Worm (Caenorhabditis elegans): ENCODE measurements around the gene srh-180.
A peak's percentile ranks its signal among the peaks of the same experiment; 100 is the strongest.

Gene srh-180

ce11 chrV:16355941-16356340 lies 38.6 kb downstream of the srh-180 start:
- TF ChIP-seq nhr-84 (tag; optimal IDR thresholded peaks at IDR 0.05) = no peak
- no peak for TF ChIP-seq vab-15 (tag; optimal IDR thresholded peaks at IDR 0.05)
- no peak for TF ChIP-seq ceh-63 (GFP tag; optimal IDR thresholded peaks at IDR 0.05)
- TF ChIP-seq ztf-4 (tag; optimal IDR thresholded peaks at IDR 0.05) = peak; percentile 67
- TF ChIP-seq F16B12.6 (tag; optimal IDR thresholded peaks at IDR 0.05) = peak; percentile 33
- TF ChIP-seq C34B4.2 (tag; optimal IDR thresholded peaks at IDR 0.05) = no peak
- peak; percentile 60 for TF ChIP-seq nhr-237 (tag; optimal IDR thresholded peaks at IDR 0.05)
- TF ChIP-seq mep-1 (tag; optimal IDR thresholded peaks at IDR 0.05) = peak; percentile 77
- TF ChIP-seq egl-13 (tag; optimal IDR thresholded peaks at IDR 0.05) = peak; percentile 79
- peak; percentile 97 for TF ChIP-seq nhr-71 (tag; optimal IDR thresholded peaks at IDR 0.05)
- peak; percentile 87 for TF ChIP-seq elt-2 (tag; optimal IDR thresholded peaks at IDR 0.05)
- peak; percentile 47 for TF ChIP-seq sox-4 (tag; optimal IDR thresholded peaks at IDR 0.05)
- no peak for TF ChIP-seq C04F5.9 (tag; optimal IDR thresholded peaks at IDR 0.05)
- TF ChIP-seq pqm-1 (tag; optimal IDR thresholded peaks at IDR 0.05) = no peak
- TF ChIP-seq blmp-1 (tag; optimal IDR thresholded peaks at IDR 0.05) = peak; percentile 84
- peak; percentile 82 to 91 (median 85) for TF ChIP-seq ceh-82 (tag; optimal IDR thresholded peaks at IDR 0.05)
- TF ChIP-seq fos-1 (tag; optimal IDR thresholded peaks at IDR 0.05) = peak; percentile 79
- TF ChIP-seq tbx-2 (tag; optimal IDR thresholded peaks at IDR 0.05) = peak; percentile 90
- peak; percentile 81 for TF ChIP-seq irx-1 (tag; optimal IDR thresholded peaks at IDR 0.05)
- peak; percentile 73 to 87 for TF ChIP-seq lsy-2 (tag; optimal IDR thresholded peaks at IDR 0.05)
- peak; percentile 77 for TF ChIP-seq dsc-1 (tag; optimal IDR thresholded peaks at IDR 0.05)
- TF ChIP-seq skn-1 (tag; optimal IDR thresholded peaks at IDR 0.05) = peak; percentile 89
- peak; percentile 84 for TF ChIP-seq nhr-19 (GFP tag; conservative IDR thresholded peaks at IDR 0.05)
- TF ChIP-seq aha-1 (tag; optimal IDR thresholded peaks at IDR 0.05) = no peak
- TF ChIP-seq efl-1 (optimal IDR thresholded peaks at IDR 0.05) = peak; percentile 84 to 93
- peak; percentile 57 to 96 for TF ChIP-seq efl-1 (GFP tag; optimal IDR thresholded peaks at IDR 0.05 in 1 of 2)
- peak; percentile 83 for TF ChIP-seq jun-1 (tag; optimal IDR thresholded peaks at IDR 0.05)
- TF ChIP-seq isw-1 (GFP tag; IDR thresholded peaks at IDR 0.05) = peak; percentile 76
- TF ChIP-seq ces-1 (GFP tag; optimal IDR thresholded peaks at IDR 0.05) = no peak
- peak; percentile 76 for TF ChIP-seq pax-3 (tag; optimal IDR thresholded peaks at IDR 0.05)
- peak; percentile 72 to 85 for TF ChIP-seq lin-35 (GFP tag; optimal IDR thresholded peaks at IDR 0.05)
- peak; percentile 42 to 83 for TF ChIP-seq egl-27 (tag; optimal IDR thresholded peaks at IDR 0.05)
- TF ChIP-seq nhr-85 (tag) = peak; percentile 95
- peak; percentile 68 for TF ChIP-seq ceh-88 (GFP tag; IDR thresholded peaks at IDR 0.05)
- TF ChIP-seq nhr-77 (tag; optimal IDR thresholded peaks at IDR 0.05) = peak; percentile 81
- peak; percentile 98 for TF ChIP-seq lin-14 (GFP tag; optimal IDR thresholded peaks at IDR 0.05)
- no peak for TF ChIP-seq nhr-28 (tag; optimal IDR thresholded peaks at IDR 0.05)
- TF ChIP-seq aly-2 (tag; optimal IDR thresholded peaks at IDR 0.05) = peak; percentile 9
- peak; percentile 91 for TF ChIP-seq nhr-47 (tag; optimal IDR thresholded peaks at IDR 0.05)
- no peak for TF ChIP-seq unc-30 (tag; optimal IDR thresholded peaks at IDR 0.05)
- peak; percentile 94 for TF ChIP-seq fkh-8 (tag; optimal IDR thresholded peaks at IDR 0.05)
- TF ChIP-seq nhr-90 (tag; optimal IDR thresholded peaks at IDR 0.05; ENCODE audit: poor library complexity) = peak; percentile 83
- TF ChIP-seq mdl-1 (tag; optimal IDR thresholded peaks at IDR 0.05) = peak; percentile 67 to 92
- TF ChIP-seq C16A3.4 (tag; optimal IDR thresholded peaks at IDR 0.05) = peak; percentile 73
- TF ChIP-seq Y116A8C.19 (tag; optimal IDR thresholded peaks at IDR 0.05; ENCODE audit: borderline replicate concordance) = no peak
- no peak for TF ChIP-seq nhr-12 (tag; optimal IDR thresholded peaks at IDR 0.05)
- TF ChIP-seq fkh-10 (GFP tag; optimal IDR thresholded peaks at IDR 0.05) = peak; percentile 79
- TF ChIP-seq swsn-7 (tag; optimal IDR thresholded peaks at IDR 0.05) = peak; percentile 92
- peak; percentile 60 for TF ChIP-seq ceh-8 (GFP tag; optimal IDR thresholded peaks at IDR 0.05)
- peak; percentile 96 for TF ChIP-seq snu-23 (GFP tag; optimal IDR thresholded peaks at IDR 0.05)
- peak in 1 of 2 experiments; percentile 67 for TF ChIP-seq ztf-11 (tag; optimal IDR thresholded peaks at IDR 0.05)
- TF ChIP-seq dpl-1 (GFP tag; optimal IDR thresholded peaks at IDR 0.05) = peak; percentile 53 to 62 (median 56)
- TF ChIP-seq grh-1 (GFP tag; IDR thresholded peaks at IDR 0.05) = no peak
- TF ChIP-seq unc-86 (tag; optimal IDR thresholded peaks at IDR 0.05) = peak; percentile 89
